Fruit fly (Drosophila melanogaster): ENCODE measurements around the gene Mnat9.

The Mnat9 gene

dm6 chr3R:31630376-31630775 lies 14.4 kb upstream of the Mnat9 start (continued):
- TF ChIP-seq cg (GFP tag; optimal IDR thresholded peaks at IDR 0.05) (no peak), Scr (GFP tag; IDR thresholded peaks at IDR 0.05; ENCODE audit: partially characterized antibody) (no peak), pzg (GFP tag; optimal IDR thresholded peaks at IDR 0.05) (no peak), GATAe (GFP tag; conservative IDR thresholded peaks at IDR 0.05) (no peak), CG12942 (GFP tag; optimal IDR thresholded peaks at IDR 0.05) (no peak), CG12744 (GFP tag; optimal IDR thresholded peaks at IDR 0.05) (no peak), Ets97D (GFP tag; optimal IDR thresholded peaks at IDR 0.05) (no peak), vnd (GFP tag; IDR thresholded peaks at IDR 0.05; ENCODE audit: partially characterized antibody) (no peak), CG8089 (GFP tag; optimal IDR thresholded peaks at IDR 0.05) (no peak), CG15073 (GFP tag; optimal IDR thresholded peaks at IDR 0.05) (no peak), dysf (GFP tag; IDR thresholded peaks at IDR 0.05) (peak; percentile 46; the same call in 1 of the 3 replicates), CkIIα-i1 (GFP tag; IDR thresholded peaks at IDR 0.05) (no peak), CG14014 (GFP tag; IDR thresholded peaks at IDR 0.05) (peak; percentile 45; the same call in 1 of the 2 replicates), CoRest (tag; optimal IDR thresholded peaks at IDR 0.05) (no peak), salm (tag; optimal IDR thresholded peaks at IDR 0.05) (no peak), CG18476 (GFP tag; optimal IDR thresholded peaks at IDR 0.05) (no peak), Sox100B (GFP tag; optimal IDR thresholded peaks at IDR 0.05) (no peak), br (optimal IDR thresholded peaks at IDR 0.05) (no peak), CG10267 (tag; optimal IDR thresholded peaks at IDR 0.05) (no peak), tna (GFP tag; IDR thresholded peaks at IDR 0.05; ENCODE audit: partially characterized antibody) (no peak), CG10209 (GFP tag; optimal IDR thresholded peaks at IDR 0.05) (no peak), Sox102F (GFP tag; optimal IDR thresholded peaks at IDR 0.05) (no peak), nom (GFP tag; optimal IDR thresholded peaks at IDR 0.05) (no peak), CG32772 (GFP tag; IDR thresholded peaks at IDR 0.05) (no peak), CG31224 (GFP tag; IDR thresholded peaks at IDR 0.05) (no peak), jing (GFP tag; optimal IDR thresholded peaks at IDR 0.05) (no peak), corto (GFP tag; optimal IDR thresholded peaks at IDR 0.05) (no peak), Gsc (GFP tag; IDR thresholded peaks at IDR 0.05) (no peak), sim (GFP tag; IDR thresholded peaks at IDR 0.05) (no peak), sd (tag; optimal IDR thresholded peaks at IDR 0.05) (no peak), gsb (GFP tag; IDR thresholded peaks at IDR 0.05) (no peak), Mad (GFP tag; optimal IDR thresholded peaks at IDR 0.05) (no peak), CG10462 (GFP tag; optimal IDR thresholded peaks at IDR 0.05) (no peak), CG10147 (GFP tag; optimal IDR thresholded peaks at IDR 0.05) (no peak), ase (GFP tag; IDR thresholded peaks at IDR 0.05) (no peak), CG15696 (tag; optimal IDR thresholded peaks at IDR 0.05) (no peak), Sin3A (optimal IDR thresholded peaks at IDR 0.05) (no peak), Xbp1 (GFP tag; optimal IDR thresholded peaks at IDR 0.05) (peak; percentile 27), bigmax (GFP tag; optimal IDR thresholded peaks at IDR 0.05) (no peak), CG10366 (GFP tag; IDR thresholded peaks at IDR 0.05) (peak; percentile 30; the same call in 1 of the 2 replicates), CG3407 (GFP tag; optimal IDR thresholded peaks at IDR 0.05) (no peak), CG14441 (GFP tag; IDR thresholded peaks at IDR 0.05) (no peak), Ets65A (GFP tag) (peak; percentile 42), abd-A (tag; optimal IDR thresholded peaks at IDR 0.05) (no peak), Side (GFP tag; optimal IDR thresholded peaks at IDR 0.05) (no peak), MTF-1 (GFP tag; optimal IDR thresholded peaks at IDR 0.05; ENCODE audit: borderline replicate concordance) (no peak), zfh2 (GFP tag; optimal IDR thresholded peaks at IDR 0.05) (no peak), CG17359 (tag; optimal IDR thresholded peaks at IDR 0.05) (no peak), cwo (GFP tag; optimal IDR thresholded peaks at IDR 0.05) (peak; percentile 35), CG8281 (tag; optimal IDR thresholded peaks at IDR 0.05) (no peak), lbe (GFP tag; optimal IDR thresholded peaks at IDR 0.05) (no peak), knrl (GFP tag; IDR thresholded peaks at IDR 0.05; ENCODE audit: partially characterized antibody) (no peak)

All from whole organism, embryonic.